Fruit fly (Drosophila melanogaster) whole organism, embryonic: ENCODE measurements around the gene CG32259.
A peak's percentile ranks its signal among the peaks of the same experiment; 100 is the strongest.

ENCODE experiments used
- Bteb2 ChIP-seq: fragments of 200-800 bp; sonication (Bioruptor generic); optimal IDR thresholded peaks from 2 replicates; lab custom pipeline; 2016; ENCODE audit warnings: missing biosample characterization, missing genetic modification characterization
- CG1024 ChIP-seq: fragments of 200-800 bp; sonication (Bioruptor generic); IDR thresholded peaks from 2 replicates; pipeline ENCODE4 v1.3.6; 2022; ENCODE audit warnings: missing biosample characterization, missing genetic modification characterization
- CG10267 ChIP-seq: fragments of 200-800 bp; sonication (Bioruptor generic); optimal IDR thresholded peaks from 2 replicates; lab custom pipeline; 2018; ENCODE audit warnings: missing biosample characterization, mild to moderate bottlenecking, missing genetic modification characterization, moderate library complexity
- CG12659 ChIP-seq: fragments of 200-800 bp; sonication (Bioruptor generic); optimal IDR thresholded peaks from 3 replicates; lab custom pipeline; 2017; ENCODE audit warnings: mild to moderate bottlenecking, missing biosample characterization, missing genetic modification reagents, missing genetic modification characterization
- CG12744 ChIP-seq: fragments of 200-800 bp; sonication (Bioruptor generic); optimal IDR thresholded peaks from 2 replicates; lab custom pipeline; 2016; ENCODE audit warnings: missing biosample characterization, missing genetic modification characterization
- CG13624 ChIP-seq: fragments of 200-800 bp; sonication (Bioruptor generic); optimal IDR thresholded peaks from 2 replicates; lab custom pipeline; 2016; ENCODE audit warnings: missing biosample characterization, missing genetic modification characterization
- CG17829 ChIP-seq: fragments of 200-800 bp; optimal IDR thresholded peaks from 2 replicates; lab custom pipeline; 2019; ENCODE audit warnings: missing biosample characterization, mild to moderate bottlenecking, missing genetic modification characterization, moderate library complexity
- CG1832 ChIP-seq: fragments of 200-800 bp; sonication (Bioruptor generic); optimal IDR thresholded peaks from 2 replicates; lab custom pipeline; 2017; ENCODE audit warnings: missing biosample characterization, mild to moderate bottlenecking, missing genetic modification characterization, inconsistent platforms
- CG2116 ChIP-seq: fragments of 200-800 bp; sonication (Bioruptor generic); optimal IDR thresholded peaks from 3 replicates; lab custom pipeline; 2018; ENCODE audit warnings: missing biosample characterization, mild to moderate bottlenecking, missing genetic modification characterization
- CG33213 ChIP-seq: fragments of 200-800 bp; sonication (Bioruptor generic); optimal IDR thresholded peaks from 3 replicates; lab custom pipeline; 2016; ENCODE audit warnings: missing biosample characterization, missing genetic modification characterization
- CG4424 ChIP-seq: fragments of 200-800 bp; sonication (Bioruptor generic); optimal IDR thresholded peaks from 3 replicates; lab custom pipeline; 2016; ENCODE audit warnings: missing biosample characterization, missing genetic modification characterization
- CG4730 ChIP-seq: fragments of 200-800 bp; sonication (Bioruptor generic); IDR thresholded peaks from 2 replicates; pipeline ENCODE4 v1.3.6; 2022; ENCODE audit warnings: missing biosample characterization, missing genetic modification characterization
- CG6654 ChIP-seq: fragments of 200-800 bp; sonication (Bioruptor generic); optimal IDR thresholded peaks from 2 replicates; lab custom pipeline; 2017; ENCODE audit warnings: missing biosample characterization, mild to moderate bottlenecking, missing genetic modification characterization
- CG7556 ChIP-seq: fragments of 200-800 bp; sonication (Bioruptor generic); optimal IDR thresholded peaks from 2 replicates; lab custom pipeline; 2017; ENCODE audit warnings: missing biosample characterization, mild to moderate bottlenecking, missing genetic modification characterization
- CG8281 ChIP-seq: fragments of 200-800 bp; sonication (Bioruptor generic); optimal IDR thresholded peaks from 2 replicates; lab custom pipeline; 2018; ENCODE audit warnings: missing biosample characterization, mild to moderate bottlenecking, missing genetic modification characterization, moderate library complexity
- CG8924 ChIP-seq: fragments of 200-800 bp; optimal IDR thresholded peaks from 3 replicates; lab custom pipeline; 2019; ENCODE audit warnings: missing biosample characterization, mild to moderate bottlenecking, missing genetic modification characterization, moderate library complexity
- CG9437 ChIP-seq: fragments of 200-800 bp; sonication (Bioruptor generic); optimal IDR thresholded peaks from 2 replicates; lab custom pipeline; 2018; ENCODE audit warnings: missing biosample characterization, mild to moderate bottlenecking, missing genetic modification characterization
- CG9932 ChIP-seq: fragments of 200-800 bp; sonication (Bioruptor generic); IDR thresholded peaks from 2 replicates; pipeline ENCODE4 v1.3.6; 2022; ENCODE audit warnings: missing biosample characterization, missing genetic modification characterization
- Dbx ChIP-seq: fragments of 200-800 bp; sonication (Bioruptor generic); IDR thresholded peaks from 3 replicates; pipeline ENCODE4 v1.3.6; 2022; ENCODE audit warnings: missing biosample characterization, missing genetic modification characterization
- Dp ChIP-seq: fragments of 200-800 bp; sonication (Bioruptor generic); optimal IDR thresholded peaks from 2 replicates; lab custom pipeline; 2018; ENCODE audit warnings: missing biosample characterization, mild to moderate bottlenecking, missing genetic modification characterization, moderate library complexity
- E2f2 ChIP-seq: fragments of 200-800 bp; sonication (Bioruptor generic); IDR thresholded peaks from 2 replicates; pipeline ENCODE4 v1.3.6; 2022; ENCODE audit warnings: missing biosample characterization, missing genetic modification characterization
- GATAe ChIP-seq: fragments of 200-800 bp; sonication (Bioruptor generic); conservative IDR thresholded peaks from 2 replicates; pipeline ENCODE4 v1.3.6; 2022; ENCODE audit warnings: missing biosample characterization, missing genetic modification characterization
- HmgZ ChIP-seq: fragments of 200-800 bp; sonication (Bioruptor generic); optimal IDR thresholded peaks from 2 replicates; lab custom pipeline; 2018; ENCODE audit warnings: missing biosample characterization, mild to moderate bottlenecking, missing genetic modification characterization
- Hmr ChIP-seq: fragments of 200-800 bp; sonication (Bioruptor generic); optimal IDR thresholded peaks from 3 replicates; lab custom pipeline; 2017; ENCODE audit warnings: mild to moderate bottlenecking, missing biosample characterization, missing genetic modification reagents, missing genetic modification characterization
- MBD-R2 ChIP-seq: fragments of 200-800 bp; sonication (Bioruptor generic); IDR thresholded peaks from 2 replicates; pipeline ENCODE4 v1.3.6; 2022; ENCODE audit warnings: missing biosample characterization, missing genetic modification characterization
- MESR4 ChIP-seq: fragments of 200-800 bp; sonication (Bioruptor generic); optimal IDR thresholded peaks from 2 replicates; lab custom pipeline; 2018; ENCODE audit warnings: missing biosample characterization, mild to moderate bottlenecking, missing genetic modification characterization, moderate library complexity
- Myb ChIP-seq: fragments of 200-800 bp; sonication (Bioruptor generic); optimal IDR thresholded peaks from 2 replicates; lab custom pipeline; 2016; ENCODE audit warnings: missing biosample characterization, missing genetic modification characterization
- NK7.1 ChIP-seq: fragments of 200-800 bp; sonication (Bioruptor generic); optimal IDR thresholded peaks from 3 replicates; lab custom pipeline; 2016; ENCODE audit warnings: missing biosample characterization, missing genetic modification characterization
- PHDP ChIP-seq: fragments of 200-800 bp; sonication (Bioruptor generic); optimal IDR thresholded peaks from 3 replicates; lab custom pipeline; 2018; ENCODE audit warnings: missing biosample characterization, mild to moderate bottlenecking, missing genetic modification characterization, moderate library complexity
- Rfx ChIP-seq: fragments of 200-800 bp; sonication (Bioruptor generic); IDR thresholded peaks from 2 replicates; pipeline ENCODE4 v1.3.6; 2022; ENCODE audit warnings: missing biosample characterization, missing genetic modification characterization
- Sin3A ChIP-seq: fragments of >200 bp; optimal IDR thresholded peaks from 2 replicates; lab custom pipeline; 2018
- Sry-δ ChIP-seq: fragments of 200-800 bp; sonication (Bioruptor generic); optimal IDR thresholded peaks from 2 replicates; lab custom pipeline; 2016; ENCODE audit warnings: missing biosample characterization, missing genetic modification characterization
- Taf1 ChIP-seq: fragments of 200-800 bp; sonication (Bioruptor generic); IDR thresholded peaks from 2 replicates; pipeline ENCODE4 v1.3.6; 2022; ENCODE audit warnings: missing biosample characterization, missing genetic modification characterization
- Trl ChIP-seq, 3 experiments: fragments of >200 bp in 2 of 3; fragments of 200-800 bp in 1 of 3; sonication (Bioruptor generic) in 1 of 3; optimal IDR thresholded peaks; 2 replicates in 1 of 3; 3 replicates in 2 of 3; lab custom pipeline; 2016 to 2017; ENCODE audit warnings: missing biosample characterization in 1 of 3, missing genetic modification characterization in 1 of 3
- Usf ChIP-seq: fragments of 200-800 bp; sonication (Bioruptor generic); optimal IDR thresholded peaks from 2 replicates; lab custom pipeline; 2017; ENCODE audit warnings: missing genotype, missing biosample characterization, missing genetic modification characterization
- YL-1 ChIP-seq: fragments of 200-800 bp; sonication (Bioruptor generic); optimal IDR thresholded peaks from 3 replicates; lab custom pipeline; 2017; ENCODE audit warnings: missing biosample characterization, mild to moderate bottlenecking, missing genetic modification characterization
- crp ChIP-seq, 2 experiments: fragments of 200-800 bp; sonication (Bioruptor generic); optimal IDR thresholded peaks; 2 replicates in 1 of 2; 3 replicates in 1 of 2; lab custom pipeline; 2017; ENCODE audit warnings: missing biosample characterization in 2 of 2, missing genetic modification characterization in 2 of 2, mild to moderate bottlenecking in 1 of 2, moderate library complexity in 1 of 2
- gsb ChIP-seq: fragments of 200-800 bp; sonication (Bioruptor generic); IDR thresholded peaks from 2 replicates; pipeline ENCODE4 v1.3.6; 2022; ENCODE audit warnings: missing biosample characterization, missing genetic modification characterization
- hbn ChIP-seq: fragments of 200-800 bp; sonication (Bioruptor generic); IDR thresholded peaks from 2 replicates; pipeline ENCODE4 v1.3.6; 2022; ENCODE audit warnings: missing biosample characterization, missing genetic modification characterization; ENCODE audit not compliant: partially characterized antibody
- mam ChIP-seq: fragments of 200-800 bp; sonication (Bioruptor generic); optimal IDR thresholded peaks from 3 replicates; lab custom pipeline; 2016; ENCODE audit warnings: missing biosample characterization, missing genetic modification characterization
- nerfin-1 ChIP-seq: fragments of 200-800 bp; sonication (Bioruptor generic); optimal IDR thresholded peaks from 3 replicates; lab custom pipeline; 2019; ENCODE audit warnings: missing biosample characterization, mild to moderate bottlenecking, missing genetic modification characterization, moderate library complexity
- pan ChIP-seq, 4 experiments: fragments of >200 bp in 3 of 4; fragments of 200-800 bp in 1 of 4; sonication (Bioruptor generic) in 1 of 4; optimal IDR thresholded peaks in 3 of 4; IDR thresholded peaks in 1 of 4; 2 replicates each; pipeline versions ENCODE4 v1.3.6 to Lab custom; 2017 to 2022; ENCODE audit warnings: missing biosample characterization in 2 of 4, missing genetic modification characterization in 2 of 4, mixed read lengths in 1 of 4
- pzg ChIP-seq: fragments of 200-800 bp; sonication (Bioruptor generic); optimal IDR thresholded peaks from 3 replicates; lab custom pipeline; 2018; ENCODE audit warnings: missing biosample characterization, mild to moderate bottlenecking, missing genetic modification characterization, moderate library complexity
- repo ChIP-seq: fragments of 200-800 bp; sonication (Bioruptor generic); optimal IDR thresholded peaks from 2 replicates; lab custom pipeline; 2016; ENCODE audit warnings: missing biosample characterization, missing genetic modification characterization
- row ChIP-seq: fragments of 200-800 bp; sonication (Bioruptor generic); IDR thresholded peaks from 3 replicates; pipeline ENCODE4 v1.3.6; 2022; ENCODE audit warnings: missing biosample characterization, missing genetic modification characterization
- scrt ChIP-seq: fragments of 200-800 bp; sonication (Bioruptor generic); optimal IDR thresholded peaks from 2 replicates; lab custom pipeline; 2018; ENCODE audit warnings: missing biosample characterization, mild to moderate bottlenecking, missing genetic modification characterization, moderate library complexity
- sens ChIP-seq: fragments of 200-800 bp; sonication (Bioruptor generic); peaks from one replicate; lab custom pipeline; 2016; ENCODE audit warnings: missing biosample characterization, missing genetic modification characterization
- stwl ChIP-seq: fragments of 200-800 bp; sonication (Bioruptor generic); optimal IDR thresholded peaks from 3 replicates; lab custom pipeline; 2018; ENCODE audit warnings: missing biosample characterization, mild to moderate bottlenecking, missing genetic modification characterization, moderate library complexity

CG32259 gene

dm6 chr3L:4069069-4069468 lies at the start of gene CG32259:
TSS of gene CG32259 (plus strand) at chr3L:4069369.
- TF ChIP-seq stwl (tag; lab: Kevin White, UChicago) (peak; percentile 84), CG9932 (GFP tag; lab: Robert Waterston, UW) (no peak), CG10267 (tag; lab: Kevin White, UChicago) (no peak), pan (optimal IDR thresholded peaks at IDR 0.05; lab: Kevin White, UChicago) (no peak), pan (GFP tag; optimal IDR thresholded peaks at IDR 0.05 in 1 of 2, IDR thresholded peaks at IDR 0.05 in 1 of 2) (no peak), row (GFP tag; lab: Robert Waterston, UW) (no peak), repo (no peak)

- TF ChIP-seq CG6654 (GFP tag; lab: Kevin White, UChicago) (no peak), CG4730 (no peak), sens (GFP tag; lab: Kevin White, UChicago) (peak; percentile 53), E2f2 (GFP tag; lab: Robert Waterston, UW) (peak; percentile 93), CG33213 (GFP tag; lab: Kevin White, UChicago) (peak; percentile 54), nerfin-1 (tag; lab: Kevin White, UChicago) (peak; percentile 51), CG1024 (GFP tag; lab: Robert Waterston, UW) (no peak), CG12744 (GFP tag; lab: Kevin White, UChicago) (no peak), CG2116 (GFP tag; lab: Kevin White, UChicago) (peak; percentile 42), CG9437 (GFP tag; lab: Kevin White, UChicago) (peak; percentile 88), CG17829 (peak; percentile 12), CG8281 (tag; lab: Kevin White, UChicago) (no peak), CG4424 (peak; percentile 84), Usf (no peak), MBD-R2 (GFP tag; lab: Robert Waterston, UW) (peak; percentile 83), Dp (GFP tag; lab: Kevin White, UChicago) (peak; percentile 91), CG12659 (peak; percentile 46), row (GFP tag; lab: Robert Waterston, UW) (peak; percentile 27; the same call in 1 of the 3 replicates), CG13624 (GFP tag; lab: Kevin White, UChicago) (peak; percentile 18), GATAe (GFP tag; lab: Robert Waterston, UW) (no peak), PHDP (tag; lab: Kevin White, UChicago) (peak; percentile 10), mam (no peak), crp (GFP tag; optimal IDR thresholded peaks at IDR 0.05; lab: Kevin White, UChicago) (peak; percentile 68 to 92), hbn (GFP tag; lab: Robert Waterston, UW) (0 out of 2 replicates have a peak, but pooled peaks have one; percentile 17), Trl (optimal IDR thresholded peaks at IDR 0.05; lab: Kevin White, UChicago) (no peak), Trl (GFP tag; optimal IDR thresholded peaks at IDR 0.05; lab: Kevin White, UChicago) (no peak), HmgZ (tag; lab: Kevin White, UChicago) (peak; percentile 35), scrt (peak; percentile 83), Bteb2 (GFP tag; lab: Kevin White, UChicago) (no peak), NK7.1 (GFP tag; lab: Kevin White, UChicago) (no peak), Taf1 (GFP tag; lab: Robert Waterston, UW) (no peak), Sin3A (lab: Kevin White, UChicago) (peak; percentile 3), MESR4 (GFP tag; lab: Kevin White, UChicago) (peak; percentile 54), gsb (GFP tag; lab: Robert Waterston, UW) (no peak), CG7556 (GFP tag; lab: Kevin White, UChicago) (no peak), Hmr (GFP tag; lab: Kevin White, UChicago) (peak; percentile 17), Sry-δ (GFP tag; lab: Kevin White, UChicago) (peak; percentile 6), CG1832 (GFP tag; lab: Kevin White, UChicago) (no peak), Dbx (GFP tag; lab: Robert Waterston, UW) (no peak), pzg (GFP tag; lab: Kevin White, UChicago) (peak; percentile 92), Myb (peak; percentile 84), CG8924 (tag; lab: Kevin White, UChicago) (no peak), Rfx (GFP tag; lab: Robert Waterston, UW) (no peak), YL-1 (peak; percentile 42)
These were observed 47.8 kb upstream of the CG32259 start, which contains the start of gene Mul1 for dm6 chr3L:4021260-4021831. TSS of gene Mul1 (plus strand) at chr3L:4021457.
